Fruit fly (Drosophila melanogaster): ENCODE data around the gene Ccdc58.

DNA sequence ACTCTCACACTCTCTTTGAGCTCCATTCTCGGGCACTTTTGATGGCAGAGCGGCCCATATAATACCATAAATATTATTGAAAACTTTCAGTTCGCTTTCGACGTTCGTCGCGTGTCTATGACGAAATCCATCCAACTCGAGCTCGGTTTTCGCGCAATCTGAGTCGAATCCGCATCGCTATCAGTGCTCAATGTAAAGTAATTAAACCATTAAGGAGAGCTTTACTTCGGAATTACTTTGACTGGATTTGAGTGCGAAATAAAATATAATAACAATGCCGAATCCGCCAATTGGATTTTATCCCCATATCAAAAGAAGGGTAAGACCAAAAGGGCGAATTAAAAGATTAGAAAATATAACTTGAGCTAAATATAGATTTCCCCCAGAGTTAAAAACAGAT is 43.1 kb downstream of the Ccdc58 start:
- TF ChIP-seq ovo (GFP tag; optimal IDR thresholded peaks at IDR 0.05) (no peak), CG7045 (GFP tag; optimal IDR thresholded peaks at IDR 0.05) (no peak), tj (GFP tag; optimal IDR thresholded peaks at IDR 0.05) (no peak), CG14711 (tag; optimal IDR thresholded peaks at IDR 0.05) (no peak), Hr96 (GFP tag; optimal IDR thresholded peaks at IDR 0.05) (no peak), Mnt (GFP tag; optimal IDR thresholded peaks at IDR 0.05) (no peak)
